Fruit fly (Drosophila melanogaster): Measurements from ENCODE around the gene CG33493.

Gene CG33493

dm6 chr3L:10738347-10739108, 45.6 kb upstream of the CG33493 start:
- TF ChIP-seq Sin3A (optimal IDR thresholded peaks at IDR 0.05): no peak
- TF ChIP-seq HmgD (GFP tag; optimal IDR thresholded peaks at IDR 0.05): no peak
- TF ChIP-seq CG13624 (GFP tag; optimal IDR thresholded peaks at IDR 0.05): peak; percentile 24
- no peak for TF ChIP-seq hb (GFP tag; IDR thresholded peaks at IDR 0.05; ENCODE audit: partially characterized antibody)
- TF ChIP-seq CG6683 (GFP tag; optimal IDR thresholded peaks at IDR 0.05): peak; percentile 88
- peak; percentile 83 for TF ChIP-seq HHEX (GFP tag; optimal IDR thresholded peaks at IDR 0.05)
- TF ChIP-seq YL-1 (GFP tag; optimal IDR thresholded peaks at IDR 0.05): no peak
- peak in 1 of 3 experiments; percentile 23 for TF ChIP-seq Stat92E (GFP tag; optimal IDR thresholded peaks at IDR 0.05)
- TF ChIP-seq lilli (GFP tag; optimal IDR thresholded peaks at IDR 0.05): peak; percentile 21
- no peak for TF ChIP-seq Lpt (GFP tag; optimal IDR thresholded peaks at IDR 0.05)
- TF ChIP-seq CG4360 (GFP tag; IDR thresholded peaks at IDR 0.05): no peak
- peak; percentile 18 for TF ChIP-seq CG6254 (GFP tag; optimal IDR thresholded peaks at IDR 0.05)
- peak; percentile 58 for TF ChIP-seq CG1602 (GFP tag; optimal IDR thresholded peaks at IDR 0.05)
- no peak for TF ChIP-seq lov (optimal IDR thresholded peaks at IDR 0.05)
- TF ChIP-seq lov (GFP tag; IDR thresholded peaks at IDR 0.05): no peak
- TF ChIP-seq CG14441 (GFP tag; IDR thresholded peaks at IDR 0.05): peak; percentile 81
- peak; percentile 83 for TF ChIP-seq Sox102F (GFP tag; optimal IDR thresholded peaks at IDR 0.05)
- no peak for TF ChIP-seq Dll (GFP tag; IDR thresholded peaks at IDR 0.05; ENCODE audit: partially characterized antibody)
- TF ChIP-seq CrebB (tag; optimal IDR thresholded peaks at IDR 0.05): no peak
- TF ChIP-seq Dip2 (GFP tag; IDR thresholded peaks at IDR 0.05): no peak
- no peak for TF ChIP-seq grn (GFP tag; optimal IDR thresholded peaks at IDR 0.05)
- TF ChIP-seq Blimp-1 (GFP tag; optimal IDR thresholded peaks at IDR 0.05): peak; percentile 89
- TF ChIP-seq CG17829 (tag; optimal IDR thresholded peaks at IDR 0.05): peak; percentile 87
- TF ChIP-seq CG17912 (GFP tag; optimal IDR thresholded peaks at IDR 0.05): no peak
- TF ChIP-seq phol (tag; optimal IDR thresholded peaks at IDR 0.05): peak; percentile 92
- peak; percentile 77 for TF ChIP-seq CG11456 (GFP tag; IDR thresholded peaks at IDR 0.05)
- no peak for TF ChIP-seq p53 (GFP tag; optimal IDR thresholded peaks at IDR 0.05)
- peak; percentile 59 for TF ChIP-seq CG11085 (GFP tag; IDR thresholded peaks at IDR 0.05)
- peak; percentile 63; the same call in 1 of the 3 replicates for TF ChIP-seq ase (GFP tag; IDR thresholded peaks at IDR 0.05)
- TF ChIP-seq so (GFP tag; IDR thresholded peaks at IDR 0.05): peak; percentile 72; the same call in 2 of the 3 replicates
- TF ChIP-seq insv (GFP tag; optimal IDR thresholded peaks at IDR 0.05): peak in 1 of 2 experiments; percentile 33
- no peak for TF ChIP-seq Mad (GFP tag; optimal IDR thresholded peaks at IDR 0.05)
- peak; percentile 65 for TF ChIP-seq CG4404 (GFP tag; IDR thresholded peaks at IDR 0.05)
- TF ChIP-seq bigmax (GFP tag; optimal IDR thresholded peaks at IDR 0.05): no peak
- peak; percentile 60 for TF ChIP-seq CG33557 (GFP tag; optimal IDR thresholded peaks at IDR 0.05)
- peak; percentile 55 for TF ChIP-seq gt (GFP tag; IDR thresholded peaks at IDR 0.05)
- no peak for TF ChIP-seq crp (GFP tag; optimal IDR thresholded peaks at IDR 0.05)
- TF ChIP-seq slp2 (GFP tag; optimal IDR thresholded peaks at IDR 0.05): no peak
- no peak for TF ChIP-seq tna (GFP tag; IDR thresholded peaks at IDR 0.05; ENCODE audit: partially characterized antibody)
- no peak for TF ChIP-seq NK7.1 (GFP tag; optimal IDR thresholded peaks at IDR 0.05)
- no peak for TF ChIP-seq pan (optimal IDR thresholded peaks at IDR 0.05)
- TF ChIP-seq pan (GFP tag; optimal IDR thresholded peaks at IDR 0.05 in 1 of 2, IDR thresholded peaks at IDR 0.05 in 1 of 2): peak in 1 of 2 experiments; percentile 87
- peak; percentile 58; the same call in 1 of the 2 replicates for TF ChIP-seq sim (GFP tag; IDR thresholded peaks at IDR 0.05)
- peak; percentile 24 for TF ChIP-seq CG10462 (GFP tag; optimal IDR thresholded peaks at IDR 0.05)
- peak; percentile 76 for TF ChIP-seq Hmr (GFP tag; optimal IDR thresholded peaks at IDR 0.05)
- TF ChIP-seq CG2889 (GFP tag; IDR thresholded peaks at IDR 0.05): peak; percentile 41; the same call in 1 of the 3 replicates
- peak; percentile 35 for TF ChIP-seq mam (GFP tag; optimal IDR thresholded peaks at IDR 0.05)
- peak; percentile 80 for TF ChIP-seq sob (GFP tag; IDR thresholded peaks at IDR 0.05)
- peak; percentile 83 for TF ChIP-seq BtbVII (GFP tag; optimal IDR thresholded peaks at IDR 0.05)

Data from whole organism, embryonic.